Fruit fly (Drosophila melanogaster) whole organism, prepupa: ENCODE measurements around the gene Or85e.
A peak's percentile ranks its signal among the peaks of the same experiment; 100 is the strongest.

ENCODE experiments used
- Blimp-1 ChIP-seq: fragments of 200-800 bp; sonication (Bioruptor generic); optimal IDR thresholded peaks from 3 replicates; lab custom pipeline; 2017; ENCODE audit warnings: missing biosample characterization, missing genetic modification characterization, mild to moderate bottlenecking, moderate library complexity, missing genetic modification reagents
- CG10631 ChIP-seq: fragments of 200-800 bp; sonication (Bioruptor generic); optimal IDR thresholded peaks from 2 replicates; lab custom pipeline; 2016; ENCODE audit warnings: missing biosample characterization, missing genetic modification characterization
- CG10669 ChIP-seq: fragments of 200-800 bp; sonication (Bioruptor generic); optimal IDR thresholded peaks from 3 replicates; lab custom pipeline; 2018; ENCODE audit warnings: missing biosample characterization, mild to moderate bottlenecking, missing genetic modification characterization, moderate library complexity
- CG15336 ChIP-seq: fragments of 200-800 bp; sonication (Bioruptor generic); IDR thresholded peaks from 2 replicates; pipeline ENCODE4 v1.3.6; 2022; ENCODE audit warnings: missing biosample characterization, missing genetic modification characterization
- CG1621 ChIP-seq: fragments of 200-800 bp; sonication (Bioruptor generic); optimal IDR thresholded peaks from 3 replicates; lab custom pipeline; 2018; ENCODE audit warnings: missing biosample characterization, mild to moderate bottlenecking, missing genetic modification characterization
- CG16779 ChIP-seq: fragments of 200-800 bp; sonication (Bioruptor generic); optimal IDR thresholded peaks from 3 replicates; lab custom pipeline; 2017; ENCODE audit warnings: missing biosample characterization, mild to moderate bottlenecking, missing genetic modification characterization
- CG31627 ChIP-seq: fragments of 200-800 bp; sonication (Bioruptor generic); optimal IDR thresholded peaks from 3 replicates; lab custom pipeline; 2016; ENCODE audit warnings: missing biosample characterization, missing genetic modification characterization
- CG32006 ChIP-seq: fragments of 200-800 bp; sonication (Bioruptor generic); optimal IDR thresholded peaks from 3 replicates; lab custom pipeline; 2017; ENCODE audit warnings: missing biosample characterization, mild to moderate bottlenecking, missing genetic modification characterization
- CG34406 ChIP-seq: fragments of 200-800 bp; sonication (Bioruptor generic); optimal IDR thresholded peaks from 3 replicates; lab custom pipeline; 2016; ENCODE audit warnings: missing biosample characterization, missing genetic modification characterization
- CG4318 ChIP-seq: fragments of 200-800 bp; sonication (Bioruptor generic); optimal IDR thresholded peaks from 3 replicates; lab custom pipeline; 2017; ENCODE audit warnings: missing biosample characterization, mild to moderate bottlenecking, missing genetic modification characterization
- CG6163 ChIP-seq: fragments of 200-800 bp; sonication (Bioruptor generic); IDR thresholded peaks from 3 replicates; pipeline ENCODE4 v1.3.6; 2022; ENCODE audit warnings: missing biosample characterization, missing genetic modification characterization
- CG6792 ChIP-seq: fragments of 200-800 bp; sonication (Bioruptor generic); optimal IDR thresholded peaks from 3 replicates; lab custom pipeline; 2016; ENCODE audit warnings: missing biosample characterization, missing genetic modification characterization
- CG6808 ChIP-seq: fragments of 200-800 bp; sonication (Bioruptor generic); optimal IDR thresholded peaks from 3 replicates; lab custom pipeline; 2017; ENCODE audit warnings: missing biosample characterization, missing genetic modification characterization, mild to moderate bottlenecking, moderate library complexity, missing genetic modification reagents
- CG7368 ChIP-seq: fragments of 200-800 bp; sonication (Bioruptor generic); optimal IDR thresholded peaks from 3 replicates; lab custom pipeline; 2016; ENCODE audit warnings: missing biosample characterization, missing genetic modification characterization
- CG8319 ChIP-seq: fragments of 200-800 bp; sonication (Bioruptor generic); optimal IDR thresholded peaks from 3 replicates; lab custom pipeline; 2016; ENCODE audit warnings: missing biosample characterization, missing genetic modification characterization
- CG8632 ChIP-seq: fragments of 200-800 bp; sonication (Bioruptor generic); optimal IDR thresholded peaks from 3 replicates; lab custom pipeline; 2016; ENCODE audit warnings: missing biosample characterization, missing genetic modification characterization
- CG9139 ChIP-seq: fragments of 200-800 bp; sonication (Bioruptor generic); optimal IDR thresholded peaks from 3 replicates; lab custom pipeline; 2017; ENCODE audit warnings: missing biosample characterization, mild to moderate bottlenecking, missing genetic modification characterization
- Eip75B ChIP-seq: fragments of 200-800 bp; sonication (Bioruptor generic); optimal IDR thresholded peaks from 3 replicates; lab custom pipeline; 2016; ENCODE audit warnings: missing biosample characterization, missing genetic modification characterization
- Eip78C ChIP-seq: fragments of 200-800 bp; sonication (Bioruptor generic); peaks from one replicate; lab custom pipeline; 2016; ENCODE audit warnings: missing biosample characterization, missing genetic modification characterization
- Ets21C ChIP-seq: fragments of 200-800 bp; sonication (Bioruptor generic); optimal IDR thresholded peaks from 3 replicates; lab custom pipeline; 2016; ENCODE audit warnings: missing biosample characterization, missing genetic modification characterization
- Ets96B ChIP-seq: fragments of 200-800 bp; optimal IDR thresholded peaks from 2 replicates; lab custom pipeline; 2019; ENCODE audit warnings: missing biosample characterization, mild to moderate bottlenecking, missing genetic modification characterization, moderate library complexity
- Gug ChIP-seq: fragments of 200-800 bp; sonication (Bioruptor generic); IDR thresholded peaks from 2 replicates; pipeline ENCODE4 v1.3.6; 2022; ENCODE audit warnings: missing biosample characterization, missing genetic modification characterization
- Hr39 ChIP-seq: fragments of 200-800 bp; sonication (Bioruptor generic); optimal IDR thresholded peaks from 2 replicates; lab custom pipeline; 2016; ENCODE audit warnings: missing biosample characterization, missing genetic modification characterization
- Hr4 ChIP-seq: fragments of 200-800 bp; sonication (Bioruptor generic); optimal IDR thresholded peaks from 3 replicates; lab custom pipeline; 2016; ENCODE audit warnings: missing biosample characterization, missing genetic modification characterization
- Lpt ChIP-seq: fragments of 200-800 bp; sonication (Bioruptor generic); optimal IDR thresholded peaks from 3 replicates; lab custom pipeline; 2016; ENCODE audit warnings: missing biosample characterization, missing genetic modification characterization
- OdsH ChIP-seq: fragments of 200-800 bp; sonication (Bioruptor generic); optimal IDR thresholded peaks from 3 replicates; lab custom pipeline; 2016; ENCODE audit warnings: missing biosample characterization, missing genetic modification characterization
- Smox ChIP-seq: fragments of 200-800 bp; sonication (Bioruptor generic); optimal IDR thresholded peaks from 3 replicates; lab custom pipeline; 2016; ENCODE audit warnings: missing biosample characterization, missing genetic modification characterization
- Sox102F ChIP-seq: fragments of 200-800 bp; sonication (Bioruptor generic); optimal IDR thresholded peaks from 2 replicates; lab custom pipeline; 2016; ENCODE audit warnings: missing biosample characterization, mild to moderate bottlenecking, missing genetic modification characterization
- Sox15 ChIP-seq: fragments of 200-800 bp; sonication (Bioruptor generic); optimal IDR thresholded peaks from 3 replicates; lab custom pipeline; 2016; ENCODE audit warnings: missing biosample characterization, missing genetic modification characterization
- achi ChIP-seq: fragments of 200-800 bp; sonication (Bioruptor generic); optimal IDR thresholded peaks from 3 replicates; lab custom pipeline; 2016; ENCODE audit warnings: missing biosample characterization, missing genetic modification characterization
- acj6 ChIP-seq: fragments of 200-800 bp; sonication (Bioruptor generic); optimal IDR thresholded peaks from 3 replicates; lab custom pipeline; 2016; ENCODE audit warnings: missing biosample characterization, missing genetic modification characterization
- dac ChIP-seq: fragments of 200-800 bp; sonication (Bioruptor generic); optimal IDR thresholded peaks from 2 replicates; lab custom pipeline; 2017; ENCODE audit warnings: missing biosample characterization, mild to moderate bottlenecking, missing genetic modification characterization
- dsx ChIP-seq: fragments of 200-800 bp; optimal IDR thresholded peaks from 3 replicates; lab custom pipeline; 2019; ENCODE audit warnings: missing biosample characterization, mild to moderate bottlenecking, missing genetic modification characterization, moderate library complexity; ENCODE audit not compliant: poor library complexity, severe bottlenecking
- eg ChIP-seq: fragments of 200-800 bp; sonication (Bioruptor generic); IDR thresholded peaks from 3 replicates; pipeline ENCODE4 v1.3.6; 2022; ENCODE audit warnings: missing biosample characterization, missing genetic modification characterization
- fkh ChIP-seq: fragments of 200-800 bp; sonication (Bioruptor generic); optimal IDR thresholded peaks from 3 replicates; lab custom pipeline; 2017; ENCODE audit warnings: missing biosample characterization, mild to moderate bottlenecking, missing genetic modification characterization, moderate library complexity
- net ChIP-seq: fragments of 200-800 bp; sonication (Bioruptor generic); optimal IDR thresholded peaks from 3 replicates; lab custom pipeline; 2016; ENCODE audit warnings: missing biosample characterization, missing genetic modification characterization
- svp ChIP-seq: fragments of 200-800 bp; sonication (Bioruptor generic); peaks from one replicate; lab custom pipeline; 2016; ENCODE audit warnings: missing biosample characterization, missing genetic modification characterization
- topi ChIP-seq: fragments of 200-800 bp; sonication (Bioruptor generic); optimal IDR thresholded peaks from 3 replicates; lab custom pipeline; 2016; ENCODE audit warnings: missing biosample characterization, missing genetic modification characterization

Or85e gene

DNA sequence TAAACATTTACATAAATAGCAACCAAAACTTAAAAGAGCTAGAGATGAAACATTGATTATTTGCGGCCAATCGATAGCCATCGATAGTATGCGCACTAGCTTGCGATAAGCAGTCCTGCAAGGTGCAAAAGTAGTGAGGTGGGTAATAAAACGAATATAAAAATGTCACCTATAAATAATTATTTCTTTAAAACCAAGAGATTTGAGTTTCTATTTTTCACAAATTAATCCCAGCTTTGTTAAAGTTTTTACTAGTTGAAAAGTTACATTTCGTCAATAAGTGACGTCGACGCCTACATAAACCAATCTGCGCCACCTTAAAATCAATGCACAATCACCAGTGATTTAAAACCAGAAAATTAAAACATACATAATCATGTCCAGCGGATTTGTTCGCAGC is 15.1 kb upstream of the Or85e start, which contains the start of the genes Mkk4 and SLIRP2 (continued):
- peak; percentile 99 for TF ChIP-seq CG32006 (GFP tag; lab: Kevin White, UChicago)
- TF ChIP-seq dsx = peak; percentile 98
- TF ChIP-seq Ets96B (tag; lab: Kevin White, UChicago) = peak; percentile 98
- TF ChIP-seq Sox102F (GFP tag; lab: Kevin White, UChicago) = peak; percentile 99
- TF ChIP-seq CG6792 (GFP tag; lab: Kevin White, UChicago) = peak; percentile 99
- peak; percentile 99 for TF ChIP-seq acj6 (GFP tag; lab: Kevin White, UChicago)
- TF ChIP-seq CG8319 = peak; percentile 97
- TF ChIP-seq CG6163 (GFP tag; lab: Robert Waterston, UW) = peak; percentile 99
- TF ChIP-seq Eip75B (GFP tag; lab: Kevin White, UChicago) = peak; percentile 99
- peak; percentile 96 for TF ChIP-seq CG9139 (GFP tag; lab: Kevin White, UChicago)
- TF ChIP-seq CG31627 (GFP tag; lab: Kevin White, UChicago) = peak; percentile 99
- peak; percentile 99 for TF ChIP-seq CG34406 (GFP tag; lab: Kevin White, UChicago)
- TF ChIP-seq Eip78C (GFP tag; lab: Kevin White, UChicago) = peak; percentile 100
- TF ChIP-seq dac (GFP tag; lab: Kevin White, UChicago) = peak; percentile 97
- peak; percentile 93 for TF ChIP-seq Blimp-1 (GFP tag; lab: Kevin White, UChicago)
- peak; percentile 98 for TF ChIP-seq CG1621 (tag; lab: Kevin White, UChicago)
- peak; percentile 99 for TF ChIP-seq topi (GFP tag; lab: Kevin White, UChicago)
- peak; percentile 99 for TF ChIP-seq Hr39 (GFP tag; lab: Kevin White, UChicago)
- TF ChIP-seq CG16779 (tag; lab: Kevin White, UChicago) = peak; percentile 94
- TF ChIP-seq Ets21C = peak; percentile 99
- peak; percentile 99 for TF ChIP-seq Sox15 (GFP tag; lab: Kevin White, UChicago)
- peak; percentile 98 for TF ChIP-seq Lpt (GFP tag; lab: Kevin White, UChicago)
- peak; percentile 99 for TF ChIP-seq Gug (GFP tag; lab: Robert Waterston, UW)
- TF ChIP-seq fkh = peak; percentile 93
- TF ChIP-seq CG4318 (GFP tag; lab: Kevin White, UChicago) = peak; percentile 98
- peak; percentile 99 for TF ChIP-seq CG10631 (GFP tag; lab: Kevin White, UChicago)
- peak; percentile 99 for TF ChIP-seq CG15336
- TF ChIP-seq CG10669 (GFP tag; lab: Kevin White, UChicago) = peak; percentile 99
- TF ChIP-seq net = peak; percentile 99
- TF ChIP-seq CG8632 (GFP tag; lab: Kevin White, UChicago) = peak; percentile 98
- TF ChIP-seq CG7368 = peak; percentile 98
- peak; percentile 99 for TF ChIP-seq Hr4
- TF ChIP-seq OdsH (GFP tag; lab: Kevin White, UChicago) = peak; percentile 99
- peak; percentile 99 for TF ChIP-seq Smox (GFP tag; lab: Kevin White, UChicago)
- TF ChIP-seq CG6808 (GFP tag; lab: Kevin White, UChicago) = peak; percentile 97
- TF ChIP-seq achi (GFP tag; lab: Kevin White, UChicago) = peak; percentile 98
- TF ChIP-seq, all 60 proteins: peak for 60

DNA sequence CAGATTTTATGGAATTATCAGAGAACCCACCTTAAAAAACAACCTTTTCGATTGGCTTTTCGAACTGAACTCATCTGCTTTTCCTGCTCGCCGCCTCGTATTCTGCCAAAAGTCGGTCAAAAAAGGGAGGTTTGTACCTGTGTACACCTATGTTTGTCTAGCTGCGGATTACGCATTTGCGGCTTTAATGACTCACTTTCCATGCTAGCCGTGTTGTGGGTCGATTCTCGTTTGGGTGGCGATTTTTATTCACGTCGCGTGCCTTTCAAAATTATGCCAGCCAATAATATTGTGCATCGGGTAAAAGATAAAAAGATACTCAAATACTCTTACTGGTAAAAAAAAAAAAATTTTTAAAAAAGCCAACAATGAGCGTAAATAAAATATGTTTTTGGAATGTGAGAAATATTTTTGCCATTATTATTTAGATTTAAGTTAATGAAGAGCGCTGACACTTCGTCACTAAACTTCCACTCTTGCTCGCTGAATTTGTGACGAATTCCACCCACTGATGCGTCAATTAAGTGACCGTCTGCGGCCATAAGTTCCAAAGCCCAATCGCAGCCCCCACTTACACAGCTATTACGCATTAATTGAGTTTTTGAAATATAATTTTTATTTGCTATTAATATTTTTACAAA is 10.0 kb upstream of the Or85e start, which contains the start of gene Cyp313b1:
TSS of gene Cyp313b1 (minus strand) at position 71 of the 641 bp plus-strand sequence.
- peak; percentile 14 for TF ChIP-seq Hr39 (GFP tag; lab: Kevin White, UChicago)
- TF ChIP-seq eg (GFP tag; lab: Robert Waterston, UW) = peak; percentile 21; the same call in 1 of the 3 replicates
- no peak for TF ChIP-seq CG6808 (GFP tag; lab: Kevin White, UChicago)
- peak; percentile 25 for TF ChIP-seq Eip78C (GFP tag; lab: Kevin White, UChicago)
- peak; percentile 25 for TF ChIP-seq svp
- no peak for TF ChIP-seq achi (GFP tag; lab: Kevin White, UChicago)
- TF ChIP-seq, all 60 proteins: peak for 4
